Fruit fly (Drosophila melanogaster) whole organism, adult: ENCODE results near the gene CG32483.
A peak's percentile ranks its signal among the peaks of the same experiment; 100 is the strongest.

ENCODE experiments used
- CG11617 ChIP-seq: fragments of 200-800 bp; sonication (Bioruptor generic); optimal IDR thresholded peaks from 2 replicates; lab custom pipeline; 2017; ENCODE audit warnings: mild to moderate bottlenecking, missing biosample characterization, missing genetic modification reagents, missing genetic modification characterization
- CG12768 ChIP-seq: fragments of 200-800 bp; sonication (Bioruptor generic); optimal IDR thresholded peaks from 2 replicates; lab custom pipeline; 2017; ENCODE audit warnings: missing biosample characterization, missing genetic modification characterization, mild to moderate bottlenecking, moderate library complexity, missing genetic modification reagents
- CG14711 ChIP-seq: fragments of 200-800 bp; sonication (Bioruptor generic); optimal IDR thresholded peaks from 2 replicates; lab custom pipeline; 2018; ENCODE audit warnings: missing biosample characterization, mild to moderate bottlenecking, missing genetic modification characterization, moderate library complexity
- CG1620 ChIP-seq: fragments of 200-800 bp; sonication (Bioruptor generic); optimal IDR thresholded peaks from 2 replicates; lab custom pipeline; 2016; ENCODE audit warnings: missing biosample characterization, missing genetic modification characterization
- CG33017 ChIP-seq: fragments of 200-800 bp; sonication (Bioruptor generic); optimal IDR thresholded peaks from 2 replicates; lab custom pipeline; 2018; ENCODE audit warnings: missing biosample characterization, mild to moderate bottlenecking, missing genetic modification characterization, moderate library complexity
- CG5204 ChIP-seq: fragments of 200-800 bp; sonication (Bioruptor generic); optimal IDR thresholded peaks from 2 replicates; lab custom pipeline; 2016; ENCODE audit warnings: missing biosample characterization, missing genetic modification characterization
- CG7045 ChIP-seq: fragments of 200-800 bp; sonication (Bioruptor generic); optimal IDR thresholded peaks from 2 replicates; lab custom pipeline; 2017; ENCODE audit warnings: missing biosample characterization, mild to moderate bottlenecking, missing genetic modification characterization
- CG7101 ChIP-seq: fragments of 200-800 bp; sonication (Bioruptor generic); optimal IDR thresholded peaks from 2 replicates; lab custom pipeline; 2018; ENCODE audit warnings: missing biosample characterization, mild to moderate bottlenecking, missing genetic modification characterization, moderate library complexity
- Clk ChIP-seq: fragments of 200-800 bp; sonication (Bioruptor generic); optimal IDR thresholded peaks from 2 replicates; lab custom pipeline; 2017; ENCODE audit warnings: missing biosample characterization, missing genetic modification characterization
- Crg-1 ChIP-seq: fragments of 200-800 bp; sonication (Bioruptor generic); optimal IDR thresholded peaks from 2 replicates; lab custom pipeline; 2016; ENCODE audit warnings: missing biosample characterization, missing genetic modification characterization
- Hr96 ChIP-seq: fragments of 200-800 bp; sonication (Bioruptor generic); optimal IDR thresholded peaks from 2 replicates; lab custom pipeline; 2016; ENCODE audit warnings: missing biosample characterization, missing genetic modification characterization
- Mnt ChIP-seq: fragments of 200-800 bp; sonication (Bioruptor generic); optimal IDR thresholded peaks from 2 replicates; lab custom pipeline; 2016; ENCODE audit warnings: missing biosample characterization, mild to moderate bottlenecking, missing genetic modification characterization
- bab1 ChIP-seq: fragments of 200-800 bp; sonication (Bioruptor generic); optimal IDR thresholded peaks from 3 replicates; lab custom pipeline; 2019; ENCODE audit warnings: missing biosample characterization, mild to moderate bottlenecking, missing genetic modification characterization, moderate library complexity
- cic ChIP-seq: fragments of 200-800 bp; sonication (Bioruptor generic); optimal IDR thresholded peaks from 2 replicates; lab custom pipeline; 2017; ENCODE audit warnings: missing biosample characterization, mild to moderate bottlenecking, missing genetic modification characterization, moderate library complexity
- cnc ChIP-seq, 2 experiments: fragments of >200 bp; optimal IDR thresholded peaks; 2 replicates each; lab custom pipeline; 2017
- kay ChIP-seq: fragments of 200-800 bp; sonication (Bioruptor generic); peaks from one replicate; lab custom pipeline; 2016; ENCODE audit warnings: missing biosample characterization, missing genetic modification characterization, borderline replicate concordance
- ovo ChIP-seq: fragments of 200-800 bp; sonication (Bioruptor generic); optimal IDR thresholded peaks from 2 replicates; lab custom pipeline; 2016; ENCODE audit warnings: missing biosample characterization, missing genetic modification characterization
- pad ChIP-seq: fragments of 200-800 bp; sonication (Bioruptor generic); optimal IDR thresholded peaks from 3 replicates; lab custom pipeline; 2017; ENCODE audit warnings: missing biosample characterization, missing genetic modification characterization, mild to moderate bottlenecking, moderate library complexity, missing genetic modification reagents
- tj ChIP-seq: fragments of 200-800 bp; sonication (Bioruptor generic); optimal IDR thresholded peaks from 3 replicates; lab custom pipeline; 2017; ENCODE audit warnings: missing biosample characterization, mild to moderate bottlenecking, missing genetic modification characterization, moderate library complexity
- toe ChIP-seq: fragments of 200-800 bp; sonication (Bioruptor generic); optimal IDR thresholded peaks from 2 replicates; lab custom pipeline; 2016; ENCODE audit warnings: missing biosample characterization, missing genetic modification characterization

The CG32483 gene

DNA sequence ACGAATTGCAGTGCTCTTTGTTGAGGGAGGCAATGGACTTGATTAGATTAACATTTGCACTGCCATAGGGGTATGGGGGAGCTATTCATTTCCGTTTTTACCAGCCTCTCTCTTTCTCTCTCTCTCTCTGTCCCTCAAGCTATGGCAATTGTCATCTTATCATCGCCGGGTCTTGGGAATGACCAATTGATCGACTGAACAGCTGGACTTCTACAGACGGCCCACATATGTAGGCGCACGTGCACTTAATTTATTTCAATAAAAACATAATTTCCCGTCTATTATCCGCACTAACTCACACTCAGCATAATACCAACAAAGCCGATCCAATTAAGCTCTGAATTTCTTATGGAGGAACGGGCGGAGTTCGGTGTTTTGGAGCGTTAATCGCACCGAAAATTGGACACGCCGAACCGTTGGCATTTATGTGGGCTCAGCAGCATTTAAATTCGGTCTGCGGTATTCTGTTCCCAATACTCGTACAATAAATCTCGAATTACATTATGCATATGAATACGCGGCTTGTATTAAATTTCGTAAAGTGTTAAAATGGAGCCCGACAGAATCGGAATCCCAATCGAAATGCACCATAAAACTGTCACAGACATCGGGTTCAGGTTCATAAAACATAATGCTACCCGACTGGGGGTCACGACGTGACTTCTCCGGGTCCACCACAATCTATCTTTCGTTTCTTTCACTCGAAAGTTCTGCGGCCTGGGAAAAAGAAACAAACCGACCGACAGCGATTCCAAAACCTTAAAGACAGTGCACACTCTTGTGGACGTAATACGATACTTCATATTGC, 34.0 kb upstream of the CG32483 start:
- peak; percentile 94 for TF ChIP-seq tj (GFP tag; lab: Kevin White, UChicago)
- no peak for TF ChIP-seq kay (GFP tag; lab: Kevin White, UChicago)

DNA sequence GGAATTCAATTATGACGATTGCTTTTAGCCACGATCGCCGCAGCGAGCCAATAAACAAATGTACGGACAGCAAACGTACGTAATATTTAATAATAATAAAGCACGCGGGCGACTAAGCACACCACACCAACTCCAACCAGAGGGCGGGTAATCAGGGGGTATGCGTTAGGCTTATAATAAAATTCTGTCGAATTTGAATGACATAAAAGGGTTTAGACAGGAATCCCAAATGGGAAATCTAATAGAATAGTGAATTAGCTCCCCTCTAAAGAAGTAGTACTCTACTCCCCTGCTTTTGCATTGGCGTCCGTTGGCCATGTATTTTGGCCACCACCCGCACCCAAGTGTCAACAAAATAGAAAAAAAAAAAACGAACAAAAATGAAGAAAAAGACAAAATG, 32.5 kb upstream of the CG32483 start:
- no peak for TF ChIP-seq Clk

DNA sequence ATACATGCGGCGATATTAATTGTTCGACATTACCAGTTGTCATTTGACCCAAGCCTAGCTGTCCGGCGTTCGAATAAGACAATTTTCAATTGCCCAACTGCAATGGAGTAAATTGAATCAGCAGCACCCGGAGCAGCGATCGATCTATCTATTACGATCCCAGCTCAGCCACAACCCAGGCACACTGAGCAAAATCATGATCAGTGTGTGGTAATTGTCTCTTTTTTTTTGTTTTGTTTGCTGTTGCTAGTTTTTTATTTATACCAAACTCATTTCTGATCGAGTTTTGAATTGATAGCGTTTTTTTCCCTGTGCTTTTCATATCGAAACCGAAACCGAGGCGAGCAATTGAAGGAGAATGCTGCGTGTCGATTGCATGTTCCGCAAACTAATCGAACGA, 32.0 kb upstream of the CG32483 start:
- TF ChIP-seq CG11617 (GFP tag; lab: Kevin White, UChicago) (no peak), bab1 (GFP tag; lab: Kevin White, UChicago) (no peak), pad (no peak)

DNA sequence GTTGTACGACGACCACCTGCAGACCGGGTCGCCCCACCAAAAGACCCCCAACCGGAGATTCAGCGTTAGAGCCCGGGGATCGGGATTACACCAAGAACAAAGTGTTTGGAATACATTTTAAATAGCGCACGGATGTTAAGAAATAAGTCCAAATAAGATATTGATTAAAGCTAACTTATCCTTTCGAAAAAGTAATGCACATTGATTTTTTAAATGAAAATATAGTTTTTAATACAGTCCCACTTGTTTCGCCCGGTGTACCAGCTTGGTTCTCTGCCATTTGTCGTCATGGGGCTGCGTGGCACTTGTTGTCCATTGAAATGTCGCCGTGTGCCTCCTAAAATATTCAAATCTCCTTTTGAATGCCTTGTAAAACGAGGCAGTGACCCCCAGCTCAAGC, 31.1 kb upstream of the CG32483 start:
- TF ChIP-seq CG14711 (tag; lab: Kevin White, UChicago) (no peak), Hr96 (GFP tag; lab: Kevin White, UChicago) (no peak), bab1 (GFP tag; lab: Kevin White, UChicago) (no peak), Clk (no peak), ovo (GFP tag; lab: Kevin White, UChicago) (no peak), kay (GFP tag; lab: Kevin White, UChicago) (no peak), CG1620 (GFP tag; lab: Kevin White, UChicago) (no peak), CG7045 (GFP tag; lab: Kevin White, UChicago) (no peak), CG7101 (tag; lab: Kevin White, UChicago) (no peak), Mnt (GFP tag; lab: Kevin White, UChicago) (no peak), Crg-1 (no peak), CG12768 (no peak)

DNA sequence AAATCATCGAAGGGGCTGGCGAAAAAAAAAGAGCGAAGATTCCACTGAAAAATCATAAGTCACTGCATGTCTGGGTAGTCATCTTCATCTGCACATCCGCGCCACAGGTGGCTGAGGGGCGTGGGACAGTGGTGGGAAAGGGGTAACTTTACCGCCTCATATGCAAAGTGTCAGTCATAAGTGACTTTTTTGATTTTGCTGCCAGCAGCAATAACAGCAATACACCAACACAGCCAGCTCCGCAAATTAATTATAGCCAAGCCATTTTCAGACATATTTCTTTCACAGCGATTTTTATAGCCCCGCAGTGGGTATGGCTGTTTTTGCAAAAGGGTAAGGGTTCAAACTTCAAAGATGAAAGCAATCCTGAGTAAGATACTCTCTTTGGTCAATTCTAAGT, 28.5 kb upstream of the CG32483 start:
- TF ChIP-seq tj (GFP tag; lab: Kevin White, UChicago) (peak; percentile 92), CG12768 (no peak)

DNA sequence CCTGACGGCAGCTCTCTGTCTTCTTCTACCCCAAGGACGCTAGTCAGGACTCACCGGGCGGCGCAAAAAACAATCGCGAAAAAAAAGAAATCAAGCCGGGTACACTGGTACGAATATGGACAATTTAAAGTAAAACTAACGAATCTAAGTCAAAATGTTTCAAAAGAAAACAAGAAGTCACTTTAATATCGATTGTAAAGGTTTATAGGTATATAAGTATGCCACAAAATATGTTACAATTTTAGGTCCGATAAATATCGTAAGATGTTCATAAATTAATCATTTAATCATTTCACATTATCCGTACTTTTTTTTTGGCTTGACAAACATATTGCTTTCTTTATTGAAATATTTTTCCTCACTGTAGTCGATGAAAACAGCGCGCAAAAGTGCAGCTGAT, 26.2 kb upstream of the CG32483 start:
- TF ChIP-seq CG7045 (GFP tag; lab: Kevin White, UChicago): no peak
- no peak for TF ChIP-seq Mnt (GFP tag; lab: Kevin White, UChicago)
- TF ChIP-seq CG11617 (GFP tag; lab: Kevin White, UChicago): no peak
- no peak for TF ChIP-seq CG1620 (GFP tag; lab: Kevin White, UChicago)
- no peak for TF ChIP-seq cnc (optimal IDR thresholded peaks at IDR 0.05; lab: Kevin White, UChicago)
- TF ChIP-seq tj (GFP tag; lab: Kevin White, UChicago): no peak
- no peak for TF ChIP-seq Clk
- no peak for TF ChIP-seq pad
- TF ChIP-seq CG33017 (tag; lab: Kevin White, UChicago): no peak
- no peak for TF ChIP-seq kay (GFP tag; lab: Kevin White, UChicago)
- no peak for TF ChIP-seq CG7101 (tag; lab: Kevin White, UChicago)
- TF ChIP-seq CG5204 (GFP tag; lab: Kevin White, UChicago): no peak
- TF ChIP-seq Hr96 (GFP tag; lab: Kevin White, UChicago): no peak

DNA sequence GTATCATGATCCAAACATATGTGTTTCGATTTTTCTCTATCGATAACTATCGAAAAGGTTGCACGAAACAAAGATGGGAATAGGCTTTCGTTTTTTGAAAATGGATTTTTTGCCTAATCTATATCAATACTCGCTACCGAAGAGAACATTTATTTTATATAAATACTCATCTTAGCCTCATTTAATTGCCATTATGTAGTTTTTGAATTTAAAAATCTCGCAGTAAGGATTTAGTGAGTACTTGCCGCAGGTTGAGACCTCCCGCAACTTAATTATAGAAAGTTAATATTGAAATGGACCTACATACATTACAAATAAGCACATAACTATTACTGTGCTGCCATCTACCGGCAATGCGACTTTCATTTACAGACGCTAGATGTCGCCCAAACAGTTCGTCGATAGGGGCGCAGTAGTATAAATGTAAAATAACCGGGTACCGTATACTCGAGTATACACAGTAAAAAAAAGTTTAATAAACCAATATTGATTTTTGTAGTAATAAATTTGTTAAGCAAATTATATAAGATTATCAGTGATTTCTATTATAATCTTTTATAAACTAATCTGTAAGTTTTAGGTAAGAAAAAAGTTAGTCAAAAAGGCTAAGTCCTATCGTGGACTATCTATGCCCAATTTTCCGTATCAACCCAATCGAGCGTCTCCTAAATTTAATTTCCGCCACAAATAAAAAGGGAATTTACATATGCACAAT, 22.1 kb upstream of the CG32483 start, which contains the start of gene CG13896:
TSS of gene CG13896 (minus strand) at position 12 of the 715 bp plus-strand sequence.
- TF ChIP-seq cnc (optimal IDR thresholded peaks at IDR 0.05; lab: Kevin White, UChicago): no peak
- TF ChIP-seq tj (GFP tag; lab: Kevin White, UChicago): peak; percentile 25
- peak; percentile 49 for TF ChIP-seq CG33017 (tag; lab: Kevin White, UChicago)
- TF ChIP-seq Clk: peak; percentile 22
- TF ChIP-seq kay (GFP tag; lab: Kevin White, UChicago): no peak
- peak; percentile 50 for TF ChIP-seq CG11617 (GFP tag; lab: Kevin White, UChicago)
- TF ChIP-seq cic (GFP tag; lab: Kevin White, UChicago): no peak
- TF ChIP-seq pad: peak; percentile 69
- TF ChIP-seq CG12768: no peak
- peak; percentile 42 for TF ChIP-seq CG7045 (GFP tag; lab: Kevin White, UChicago)
- peak; percentile 75 for TF ChIP-seq CG5204 (GFP tag; lab: Kevin White, UChicago)
- peak; percentile 70 for TF ChIP-seq CG7101 (tag; lab: Kevin White, UChicago)
- TF ChIP-seq CG14711 (tag; lab: Kevin White, UChicago): peak; percentile 25
- peak; percentile 83 for TF ChIP-seq bab1 (GFP tag; lab: Kevin White, UChicago)
- peak; percentile 86 for TF ChIP-seq Hr96 (GFP tag; lab: Kevin White, UChicago)
- TF ChIP-seq toe (GFP tag; lab: Kevin White, UChicago): peak; percentile 79
- TF ChIP-seq CG1620 (GFP tag; lab: Kevin White, UChicago): peak; percentile 91
- TF ChIP-seq Mnt (GFP tag; lab: Kevin White, UChicago): peak; percentile 77
- TF ChIP-seq ovo (GFP tag; lab: Kevin White, UChicago): peak; percentile 72
- peak; percentile 75 for TF ChIP-seq Crg-1
